Fruit fly (Drosophila melanogaster): ENCODE results near the gene TotF.

DNA sequence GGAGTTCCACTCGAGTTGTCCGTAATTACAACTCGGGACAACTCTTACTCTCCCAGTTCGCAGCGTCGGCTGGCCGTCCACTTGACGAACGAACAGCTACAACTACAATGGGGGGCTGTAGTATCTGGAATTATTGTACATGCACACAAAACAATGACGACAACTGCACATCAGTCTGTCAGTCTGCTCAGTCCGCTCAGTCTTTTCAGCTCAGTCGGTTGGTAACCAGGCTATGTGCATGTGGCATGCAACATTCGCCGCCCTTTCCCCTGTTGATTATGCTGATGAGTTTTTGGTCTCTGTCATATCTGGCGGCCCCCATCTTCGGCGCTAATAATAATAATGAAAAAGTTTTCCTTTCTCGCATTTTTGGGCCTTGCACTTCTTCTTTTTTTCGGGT is 27.9 kb upstream of the TotF start:
- no peak for TF ChIP-seq sima (GFP tag; optimal IDR thresholded peaks at IDR 0.05)
- TF ChIP-seq CG10959 (GFP tag; IDR thresholded peaks at IDR 0.05) = no peak

Data from whole organism, embryonic.